Fruit fly (Drosophila melanogaster) whole organism, wandering third instar larva: ENCODE data around the gene Archease.

Experiments used
- Abd-B ChIP-seq: fragments of >200 bp; optimal IDR thresholded peaks from 2 replicates; lab custom pipeline; 2017; ENCODE audit warnings: missing biosample characterization, missing genetic modification characterization
- CG32264 ChIP-seq: fragments of 200-800 bp; sonication (Bioruptor generic); optimal IDR thresholded peaks from 2 replicates; lab custom pipeline; 2016; ENCODE audit warnings: missing biosample characterization, missing genetic modification characterization
- CG9705 ChIP-seq: fragments of 200-800 bp; sonication (Bioruptor generic); optimal IDR thresholded peaks from 2 replicates; lab custom pipeline; 2018; ENCODE audit warnings: missing biosample characterization, mild to moderate bottlenecking, missing genetic modification characterization
- Dfd ChIP-seq: fragments of >200 bp; optimal IDR thresholded peaks from 2 replicates; lab custom pipeline; 2017; ENCODE audit warnings: missing biosample characterization, missing genetic modification characterization
- GATAd ChIP-seq: sonication (Bioruptor generic); optimal IDR thresholded peaks from 2 replicates; lab custom pipeline; 2016; ENCODE audit warnings: missing biosample characterization, missing genetic modification characterization
- HLH106 ChIP-seq: fragments of 200-800 bp; optimal IDR thresholded peaks from 3 replicates; lab custom pipeline; 2019; ENCODE audit warnings: missing biosample characterization, mild to moderate bottlenecking, missing genetic modification characterization, moderate library complexity
- Hnf4 ChIP-seq: fragments of 200-800 bp; sonication (Bioruptor generic); optimal IDR thresholded peaks from 2 replicates; lab custom pipeline; 2016; ENCODE audit warnings: missing biosample characterization, mild to moderate bottlenecking, missing genetic modification characterization
- Hr78 ChIP-seq: fragments of >200 bp; optimal IDR thresholded peaks from 2 replicates; lab custom pipeline; 2017; ENCODE audit warnings: missing biosample characterization, missing genetic modification characterization
- Jra ChIP-seq: sonication (Bioruptor generic); optimal IDR thresholded peaks from 2 replicates; lab custom pipeline; 2016; ENCODE audit warnings: missing biosample characterization, missing genetic modification characterization
- Myc ChIP-seq: fragments of >200 bp; optimal IDR thresholded peaks from 2 replicates; lab custom pipeline; 2017
- N ChIP-seq: fragments of >200 bp; optimal IDR thresholded peaks from 2 replicates; lab custom pipeline; 2018; ENCODE audit warnings: missing biosample characterization, missing external identifiers, missing genetic modification characterization
- OdsH ChIP-seq: fragments of 200-800 bp; sonication (Bioruptor generic); optimal IDR thresholded peaks from 2 replicates; lab custom pipeline; 2016; ENCODE audit warnings: missing biosample characterization, mild to moderate bottlenecking, missing genetic modification characterization
- Rel ChIP-seq, 2 experiments: fragments of 200-800 bp; sonication (Bioruptor generic) in 1 of 2; optimal IDR thresholded peaks; 2 replicates in 1 of 2; 3 replicates in 1 of 2; lab custom pipeline; 2016 to 2019; ENCODE audit warnings: mild to moderate bottlenecking in 2 of 2, missing biosample characterization in 2 of 2, missing genetic modification characterization in 2 of 2, moderate library complexity in 1 of 2
- Vsx2 ChIP-seq: fragments of 200-300, 225-300 bp; sonication (Bioruptor generic); optimal IDR thresholded peaks from 2 replicates; lab custom pipeline; 2018; ENCODE audit warnings: missing biosample characterization, missing genetic modification characterization; ENCODE audit not compliant: partially characterized antibody
- br ChIP-seq: fragments of 200-800 bp; sonication (Bioruptor generic); optimal IDR thresholded peaks from 2 replicates; lab custom pipeline; 2016; ENCODE audit warnings: missing biosample characterization, missing genetic modification characterization
- brk ChIP-seq: fragments of 200-800 bp; sonication (Bioruptor generic); optimal IDR thresholded peaks from 2 replicates; lab custom pipeline; 2016; ENCODE audit warnings: missing biosample characterization, mild to moderate bottlenecking, missing genetic modification characterization
- dl ChIP-seq, 2 experiments: fragments of 175-275, 200-275 bp in 1 of 2; fragments of 200-275 bp in 1 of 2; sonication (Bioruptor generic); optimal IDR thresholded peaks; lab custom pipeline; 2018; ENCODE audit warnings: mild to moderate bottlenecking in 2 of 2, missing biosample characterization in 2 of 2, missing genetic modification characterization in 2 of 2, moderate library complexity in 2 of 2; ENCODE audit not compliant: partially characterized antibody in 2 of 2, insufficient read depth in 1 of 2
- dmrt93B ChIP-seq: fragments of 200-800 bp; sonication (Bioruptor generic); optimal IDR thresholded peaks from 2 replicates; lab custom pipeline; 2018; ENCODE audit warnings: missing biosample characterization, mild to moderate bottlenecking, missing genetic modification characterization
- dsf ChIP-seq: sonication (Bioruptor generic); optimal IDR thresholded peaks from 2 replicates; lab custom pipeline; 2016; ENCODE audit warnings: missing biosample characterization, missing genetic modification characterization, borderline replicate concordance
- ey ChIP-seq: fragments of 200-800 bp; sonication (Bioruptor generic); optimal IDR thresholded peaks from 2 replicates; lab custom pipeline; 2016; ENCODE audit warnings: missing biosample characterization, missing genetic modification characterization
- foxo ChIP-seq, 2 experiments: fragments of 200-800 bp; sonication (Bioruptor generic); optimal IDR thresholded peaks; 2 replicates in 1 of 2; 3 replicates in 1 of 2; lab custom pipeline; 2016 to 2017; ENCODE audit warnings: missing biosample characterization in 2 of 2, missing genetic modification characterization in 2 of 2
- fru ChIP-seq: fragments of 200-800 bp; sonication (Bioruptor generic); optimal IDR thresholded peaks from 3 replicates; lab custom pipeline; 2016; ENCODE audit warnings: missing biosample characterization, mild to moderate bottlenecking, missing genetic modification characterization
- h ChIP-seq: fragments of 200-800 bp; sonication (Bioruptor generic); optimal IDR thresholded peaks from 3 replicates; lab custom pipeline; 2016; ENCODE audit warnings: missing biosample characterization, mild to moderate bottlenecking, missing genetic modification characterization
- jim ChIP-seq: fragments of 175-275, 200-325 bp; sonication (Bioruptor generic); optimal IDR thresholded peaks from 2 replicates; lab custom pipeline; 2016; ENCODE audit warnings: missing biosample characterization, mild to moderate bottlenecking, missing genetic modification characterization
- lola ChIP-seq: fragments of >200 bp; optimal IDR thresholded peaks from 2 replicates; lab custom pipeline; 2017; ENCODE audit warnings: missing biosample characterization, missing genetic modification characterization
- pan ChIP-seq: fragments of >200 bp; optimal IDR thresholded peaks from 2 replicates; lab custom pipeline; 2017
- psq ChIP-seq: fragments of 200-800 bp; sonication (Bioruptor generic); optimal IDR thresholded peaks from 3 replicates; lab custom pipeline; 2017; ENCODE audit warnings: missing biosample characterization, mild to moderate bottlenecking, missing genetic modification characterization, moderate library complexity
- rgr ChIP-seq: fragments of 200-800 bp; sonication (Bioruptor generic); optimal IDR thresholded peaks from 3 replicates; lab custom pipeline; 2016; ENCODE audit warnings: missing biosample characterization, mild to moderate bottlenecking, missing genetic modification characterization
- sage ChIP-seq: fragments of 200-800 bp; sonication (Bioruptor generic); optimal IDR thresholded peaks from 2 replicates; lab custom pipeline; 2016; ENCODE audit warnings: missing biosample characterization, mild to moderate bottlenecking, missing genetic modification characterization
- sv ChIP-seq: fragments of 200-800 bp; sonication (Bioruptor generic); optimal IDR thresholded peaks from 3 replicates; lab custom pipeline; 2016; ENCODE audit warnings: missing biosample characterization, missing genetic modification characterization
- tai ChIP-seq: sonication (Bioruptor generic); optimal IDR thresholded peaks from 2 replicates; lab custom pipeline; 2016; ENCODE audit warnings: missing biosample characterization, missing genetic modification characterization
- usp ChIP-seq: fragments of >200 bp; optimal IDR thresholded peaks from 2 replicates; lab custom pipeline; 2017; ENCODE audit warnings: missing biosample characterization, missing genetic modification characterization
- woc ChIP-seq: sonication (Bioruptor generic); optimal IDR thresholded peaks from 2 replicates; lab custom pipeline; 2016; ENCODE audit warnings: missing biosample characterization, mild to moderate bottlenecking, missing genetic modification characterization

Gene Archease

DNA sequence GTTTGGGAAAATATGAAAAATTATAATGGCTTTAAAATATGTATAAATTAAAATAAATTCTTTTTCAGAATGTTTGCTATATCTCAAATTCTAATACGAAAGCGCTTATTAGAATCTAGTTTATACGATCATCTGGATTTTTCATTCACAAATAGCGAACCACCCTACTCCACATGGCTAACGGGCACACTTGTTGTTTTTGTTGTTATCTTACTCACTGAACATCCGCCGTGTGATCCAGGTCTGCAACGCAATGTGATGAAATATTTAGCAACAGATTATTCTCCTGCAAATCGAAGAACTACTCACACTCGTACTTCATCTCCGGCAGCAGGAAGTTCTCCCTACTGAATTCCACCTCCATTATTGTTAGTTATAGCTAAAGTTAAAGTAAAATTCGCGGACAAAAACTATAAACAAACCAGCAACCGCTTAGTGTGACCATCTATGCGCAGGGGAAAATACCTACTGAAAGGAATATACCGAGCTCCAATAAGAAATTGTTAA is at the start of gene Archease:
TSS of gene Archease (minus strand) at position 472 of the 507 bp plus-strand sequence.
- peak; percentile 14 for TF ChIP-seq tai (GFP tag; lab: Kevin White, UChicago)
- TF ChIP-seq OdsH, result peak; percentile 63
- peak; percentile 49 for TF ChIP-seq ey (GFP tag; lab: Kevin White, UChicago)
- peak; percentile 31 for TF ChIP-seq sage (GFP tag; lab: Kevin White, UChicago)
- TF ChIP-seq usp (GFP tag; lab: Kevin White, UChicago), result no peak
- no peak for TF ChIP-seq Myc (lab: Kevin White, UChicago)
- TF ChIP-seq rgr (GFP tag; lab: Kevin White, UChicago), result no peak
- TF ChIP-seq woc (GFP tag; lab: Kevin White, UChicago), result peak; percentile 52
- TF ChIP-seq Rel (GFP tag; optimal IDR thresholded peaks at IDR 0.05; lab: Kevin White, UChicago), result no peak
- TF ChIP-seq Rel (tag; optimal IDR thresholded peaks at IDR 0.05; lab: Kevin White, UChicago), result peak; percentile 2
- no peak for TF ChIP-seq sv (GFP tag; lab: Kevin White, UChicago)
- TF ChIP-seq Hnf4 (GFP tag; lab: Kevin White, UChicago), result peak; percentile 51
- TF ChIP-seq foxo (GFP tag; optimal IDR thresholded peaks at IDR 0.05; lab: Kevin White, UChicago), result peak in 1 of 2 experiments; percentile 70
- peak; percentile 55 for TF ChIP-seq brk (GFP tag; lab: Kevin White, UChicago)
- TF ChIP-seq psq (GFP tag; lab: Kevin White, UChicago), result peak; percentile 35
- peak; percentile 67 for TF ChIP-seq HLH106 (tag; lab: Kevin White, UChicago)
- peak; percentile 61 for TF ChIP-seq h (GFP tag; lab: Kevin White, UChicago)

DNA sequence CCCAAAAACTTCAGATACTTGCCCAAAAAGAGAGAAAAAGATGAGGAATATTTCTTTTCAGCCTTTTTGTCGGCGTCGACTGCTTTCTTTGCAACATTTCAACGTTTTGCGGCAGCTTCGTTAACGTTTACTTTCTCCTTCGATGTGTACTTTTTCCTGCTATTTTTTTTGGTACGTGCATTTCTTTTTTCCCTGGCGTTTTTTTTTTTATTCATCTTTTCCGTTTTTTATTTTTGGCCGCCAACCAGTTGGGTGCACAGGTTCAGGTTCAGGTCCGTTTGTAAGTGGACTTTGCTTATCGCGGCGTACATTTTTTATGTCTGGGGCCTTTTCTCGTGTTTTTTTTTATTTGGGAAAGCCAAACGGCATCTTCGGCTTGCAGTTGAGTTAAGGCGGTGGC is 41.7 kb upstream of the Archease start:
- TF ChIP-seq jim (GFP tag; lab: Kevin White, UChicago) (no peak), Myc (lab: Kevin White, UChicago) (no peak), GATAd (GFP tag; lab: Kevin White, UChicago) (no peak), rgr (GFP tag; lab: Kevin White, UChicago) (no peak), woc (GFP tag; lab: Kevin White, UChicago) (no peak), Hr78 (GFP tag; lab: Kevin White, UChicago) (no peak), foxo (GFP tag; optimal IDR thresholded peaks at IDR 0.05; lab: Kevin White, UChicago) (no peak), sv (GFP tag; lab: Kevin White, UChicago) (no peak), CG32264 (GFP tag; lab: Kevin White, UChicago) (no peak)
- TF ChIP-seq, all 38 proteins: peak for 0

DNA sequence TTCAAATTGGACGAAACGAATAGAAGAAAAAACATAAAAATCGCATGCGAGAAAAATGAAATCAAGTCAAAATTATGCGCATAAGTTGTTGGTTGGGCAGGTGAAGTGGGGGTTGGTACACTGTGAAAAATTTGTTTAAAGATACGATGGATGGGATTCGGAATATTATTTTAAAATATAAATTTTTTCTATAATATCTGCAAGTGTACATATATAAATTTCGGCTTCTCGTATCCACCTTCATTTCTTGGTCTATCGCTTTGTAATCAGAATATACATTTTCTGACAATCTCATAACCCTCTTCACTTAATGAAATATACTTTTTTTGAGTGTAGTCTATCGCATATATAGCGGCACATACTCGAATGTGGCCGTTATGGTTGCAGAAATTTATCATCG is 40.6 kb upstream of the Archease start:
- peak in 1 of 2 experiments; percentile 16 for TF ChIP-seq foxo (GFP tag; optimal IDR thresholded peaks at IDR 0.05; lab: Kevin White, UChicago)
- TF ChIP-seq Abd-B, result no peak

DNA sequence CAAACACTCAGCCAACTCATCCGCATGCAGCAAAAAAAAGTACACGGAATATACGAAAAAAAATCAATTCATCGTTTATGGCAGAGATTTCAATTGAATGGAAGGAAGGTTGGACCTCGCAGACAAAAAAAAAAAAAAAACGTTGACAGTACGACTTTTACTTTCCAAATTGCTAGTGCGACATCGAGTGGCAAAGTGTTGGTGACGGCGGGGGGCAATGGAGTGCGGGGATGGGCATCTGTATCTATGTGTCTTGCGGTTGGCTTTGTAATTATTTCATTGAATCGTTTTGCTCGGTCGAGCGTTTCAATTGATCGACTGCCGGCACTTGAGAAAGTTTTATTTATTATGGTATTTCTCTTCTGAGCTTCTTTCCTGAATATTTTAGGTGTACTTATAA is 38.8 kb upstream of the Archease start:
- TF ChIP-seq brk (GFP tag; lab: Kevin White, UChicago), result no peak
- TF ChIP-seq ey (GFP tag; lab: Kevin White, UChicago), result no peak
- TF ChIP-seq dmrt93B (GFP tag; lab: Kevin White, UChicago), result no peak
- no peak for TF ChIP-seq Rel (GFP tag; optimal IDR thresholded peaks at IDR 0.05; lab: Kevin White, UChicago)
- no peak for TF ChIP-seq Rel (tag; optimal IDR thresholded peaks at IDR 0.05; lab: Kevin White, UChicago)
- TF ChIP-seq, all 38 proteins: peak for 0

DNA sequence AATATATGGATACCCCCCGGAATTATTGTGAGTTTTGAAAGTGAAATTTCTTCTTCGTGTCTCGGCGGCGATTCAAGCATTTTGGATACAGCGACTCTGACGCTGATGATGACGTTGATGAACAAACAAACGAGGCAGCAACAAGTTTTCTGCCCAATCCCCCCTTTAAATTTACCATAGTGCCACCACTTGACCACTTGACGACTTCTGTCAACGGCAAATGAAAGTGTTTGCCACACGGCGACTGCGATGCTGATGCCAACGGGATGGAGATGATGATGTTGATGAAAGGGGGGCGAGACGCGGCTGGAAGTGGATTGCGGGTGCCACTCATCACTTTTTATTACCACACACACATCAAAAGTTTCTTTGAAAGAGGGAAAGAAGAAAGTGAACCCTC is 37.7 kb upstream of the Archease start:
- TF ChIP-seq Hnf4 (GFP tag; lab: Kevin White, UChicago) (no peak), OdsH (no peak), HLH106 (tag; lab: Kevin White, UChicago) (no peak), dsf (GFP tag; lab: Kevin White, UChicago) (no peak), CG9705 (GFP tag; lab: Kevin White, UChicago) (no peak), dmrt93B (GFP tag; lab: Kevin White, UChicago) (no peak), psq (GFP tag; lab: Kevin White, UChicago) (no peak), woc (GFP tag; lab: Kevin White, UChicago) (no peak), h (GFP tag; lab: Kevin White, UChicago) (no peak), CG32264 (GFP tag; lab: Kevin White, UChicago) (no peak), Hr78 (GFP tag; lab: Kevin White, UChicago) (no peak), rgr (GFP tag; lab: Kevin White, UChicago) (no peak), Rel (GFP tag; optimal IDR thresholded peaks at IDR 0.05; lab: Kevin White, UChicago) (no peak), Rel (tag; optimal IDR thresholded peaks at IDR 0.05; lab: Kevin White, UChicago) (no peak), N (GFP tag; lab: Kevin White, UChicago) (no peak)

DNA sequence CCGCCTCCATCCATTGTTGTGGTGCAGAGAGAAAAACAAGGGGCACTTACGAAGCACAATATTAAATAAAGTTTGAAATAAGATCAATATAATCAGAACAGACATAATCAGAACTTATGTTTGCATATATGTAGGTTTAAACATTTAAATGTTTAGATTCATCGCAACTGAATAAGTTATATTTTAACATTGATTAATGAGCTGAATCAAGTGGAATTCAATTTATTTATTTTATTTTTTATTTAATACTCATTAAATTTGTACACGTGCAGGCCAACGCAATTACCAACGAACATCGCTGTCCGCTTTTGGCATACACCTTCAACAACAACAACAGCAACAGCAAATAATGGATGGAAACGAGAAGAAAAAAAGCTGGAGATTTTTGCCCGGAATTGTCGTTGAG is 36.1 kb upstream of the Archease start:
- peak; percentile 63 for TF ChIP-seq HLH106 (tag; lab: Kevin White, UChicago)
- no peak for TF ChIP-seq Jra (GFP tag; lab: Kevin White, UChicago)
- no peak for TF ChIP-seq sv (GFP tag; lab: Kevin White, UChicago)
- TF ChIP-seq psq (GFP tag; lab: Kevin White, UChicago), result peak; percentile 51
- no peak for TF ChIP-seq Hnf4 (GFP tag; lab: Kevin White, UChicago)
- no peak for TF ChIP-seq pan (lab: Kevin White, UChicago)
- peak; percentile 36 for TF ChIP-seq br (GFP tag; lab: Kevin White, UChicago)
- TF ChIP-seq lola (GFP tag; lab: Kevin White, UChicago), result no peak
- TF ChIP-seq CG9705 (GFP tag; lab: Kevin White, UChicago), result no peak
- no peak for TF ChIP-seq Dfd (GFP tag; lab: Kevin White, UChicago)
- TF ChIP-seq Hr78 (GFP tag; lab: Kevin White, UChicago), result no peak
- TF ChIP-seq woc (GFP tag; lab: Kevin White, UChicago), result no peak
- TF ChIP-seq Vsx2 (GFP tag; lab: Kevin White, UChicago), result no peak
- peak; percentile 34 for TF ChIP-seq OdsH
- TF ChIP-seq fru (GFP tag; lab: Kevin White, UChicago), result peak; percentile 61
- TF ChIP-seq foxo (GFP tag; optimal IDR thresholded peaks at IDR 0.05; lab: Kevin White, UChicago), result peak in 1 of 2 experiments; percentile 69
- TF ChIP-seq Rel (GFP tag; optimal IDR thresholded peaks at IDR 0.05; lab: Kevin White, UChicago), result no peak
- TF ChIP-seq Rel (tag; optimal IDR thresholded peaks at IDR 0.05; lab: Kevin White, UChicago), result no peak
- peak; percentile 22 for TF ChIP-seq rgr (GFP tag; lab: Kevin White, UChicago)
- no peak for TF ChIP-seq tai (GFP tag; lab: Kevin White, UChicago)
- TF ChIP-seq brk (GFP tag; lab: Kevin White, UChicago), result no peak
- TF ChIP-seq GATAd (GFP tag; lab: Kevin White, UChicago), result no peak
- no peak for TF ChIP-seq dl (GFP tag; optimal IDR thresholded peaks at IDR 0.05; lab: Kevin White, UChicago; ENCODE audit: insufficient read depth in 1 of 2, partially characterized antibody in 2 of 2)
